Fruit fly (Drosophila melanogaster): ENCODE measurements around the gene CG31546.

Gene CG31546

DNA sequence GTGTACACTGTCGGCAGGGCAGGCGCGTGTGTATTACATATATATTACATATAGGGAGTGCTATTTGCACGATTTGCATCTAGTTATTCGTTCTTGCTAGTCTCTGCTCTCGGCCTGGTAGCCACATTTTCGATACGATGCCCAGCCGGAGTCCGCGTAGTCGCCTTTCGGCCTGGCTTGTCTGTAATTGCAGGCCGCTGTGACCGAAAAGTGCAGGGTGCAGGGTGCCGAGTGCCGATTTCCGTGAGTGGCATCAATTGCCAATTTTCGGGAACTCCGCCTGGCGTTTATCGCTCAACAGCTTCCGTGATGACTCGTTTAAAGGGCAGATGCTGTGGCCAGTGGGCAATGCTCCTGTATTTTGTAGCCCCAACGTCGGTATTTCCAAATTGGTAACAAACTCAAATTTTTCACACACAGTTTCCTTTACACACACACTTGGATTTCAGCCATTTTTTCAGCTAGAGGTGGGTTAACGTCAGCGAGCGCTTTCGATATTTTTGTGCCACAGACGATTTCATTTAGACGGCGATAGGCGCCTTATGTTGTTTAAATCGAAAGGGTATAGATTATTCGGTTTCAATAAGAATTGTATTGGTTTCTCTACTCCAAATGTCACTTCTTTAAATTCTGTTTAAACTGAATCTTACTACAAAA lies 47.4 kb downstream of the CG31546 start, which contains the start of gene CG2926 (continued):
- TF ChIP-seq CG10267 (tag; optimal IDR thresholded peaks at IDR 0.05) (no peak), crp (GFP tag; optimal IDR thresholded peaks at IDR 0.05) (peak in 1 of 2 experiments; percentile 33), tup (GFP tag; optimal IDR thresholded peaks at IDR 0.05) (no peak), aop (GFP tag; IDR thresholded peaks at IDR 0.05) (no peak), zf30C (GFP tag; optimal IDR thresholded peaks at IDR 0.05) (no peak), CG13424 (tag; optimal IDR thresholded peaks at IDR 0.05) (no peak), CG6272 (GFP tag; IDR thresholded peaks at IDR 0.05) (peak; percentile 62), Xbp1 (GFP tag; optimal IDR thresholded peaks at IDR 0.05) (no peak), vnd (GFP tag; IDR thresholded peaks at IDR 0.05; ENCODE audit: partially characterized antibody) (peak; percentile 81), lilli (GFP tag; optimal IDR thresholded peaks at IDR 0.05) (peak; percentile 69), al (GFP tag; IDR thresholded peaks at IDR 0.05) (peak; percentile 37; the same call in 1 of the 2 replicates), Lim3 (GFP tag; IDR thresholded peaks at IDR 0.05) (no peak), Oli (tag; optimal IDR thresholded peaks at IDR 0.05) (no peak), Adf1 (GFP tag; IDR thresholded peaks at IDR 0.05) (no peak), CG6791 (GFP tag; IDR thresholded peaks at IDR 0.05; ENCODE audit: partially characterized antibody) (peak; percentile 94), Dll (GFP tag; IDR thresholded peaks at IDR 0.05; ENCODE audit: partially characterized antibody) (peak; percentile 82), CG2678 (tag; optimal IDR thresholded peaks at IDR 0.05) (no peak), CG10431 (GFP tag; optimal IDR thresholded peaks at IDR 0.05) (no peak), shn (GFP tag; optimal IDR thresholded peaks at IDR 0.05) (peak; percentile 58), CG9817 (tag; optimal IDR thresholded peaks at IDR 0.05) (no peak), slp2 (GFP tag; optimal IDR thresholded peaks at IDR 0.05) (no peak), CG4820 (GFP tag; optimal IDR thresholded peaks at IDR 0.05) (no peak), CG4360 (GFP tag; IDR thresholded peaks at IDR 0.05) (no peak), exex (tag; optimal IDR thresholded peaks at IDR 0.05) (no peak), sc (optimal IDR thresholded peaks at IDR 0.05) (no peak), sc (GFP tag; optimal IDR thresholded peaks at IDR 0.05) (no peak), CG13894 (tag; optimal IDR thresholded peaks at IDR 0.05) (no peak), Opbp (GFP tag; IDR thresholded peaks at IDR 0.05; ENCODE audit: partially characterized antibody) (peak; percentile 94), CG32532 (GFP tag; IDR thresholded peaks at IDR 0.05) (peak; percentile 64), CG15479 (GFP tag; optimal IDR thresholded peaks at IDR 0.05) (no peak), Trl (optimal IDR thresholded peaks at IDR 0.05) (no peak), Trl (GFP tag; optimal IDR thresholded peaks at IDR 0.05) (peak; percentile 48), nerfin-1 (tag; optimal IDR thresholded peaks at IDR 0.05) (no peak), CG10147 (GFP tag; optimal IDR thresholded peaks at IDR 0.05) (no peak), pfk (GFP tag; optimal IDR thresholded peaks at IDR 0.05) (no peak), wek (GFP tag; optimal IDR thresholded peaks at IDR 0.05) (no peak), Side (GFP tag; optimal IDR thresholded peaks at IDR 0.05) (peak; percentile 21), slbo (GFP tag; IDR thresholded peaks at IDR 0.05) (peak; percentile 72), CG6854 (GFP tag; optimal IDR thresholded peaks at IDR 0.05) (no peak), vvl (GFP tag; IDR thresholded peaks at IDR 0.05) (peak; percentile 51), sd (tag; optimal IDR thresholded peaks at IDR 0.05) (no peak), Hsf (GFP tag; optimal IDR thresholded peaks at IDR 0.05) (peak; percentile 47), Bdp1 (GFP tag; optimal IDR thresholded peaks at IDR 0.05) (no peak), caup (GFP tag; optimal IDR thresholded peaks at IDR 0.05; ENCODE audit: severe bottlenecking) (peak; percentile 9), Elba2 (GFP tag; optimal IDR thresholded peaks at IDR 0.05) (peak; percentile 93), ssp (GFP tag; IDR thresholded peaks at IDR 0.05) (peak; percentile 56), Oaz (GFP tag; IDR thresholded peaks at IDR 0.05) (no peak), org-1 (GFP tag; optimal IDR thresholded peaks at IDR 0.05) (no peak), CG7963 (GFP tag; IDR thresholded peaks at IDR 0.05; ENCODE audit: partially characterized antibody) (peak; percentile 88), Blimp-1 (GFP tag; optimal IDR thresholded peaks at IDR 0.05) (no peak)
